Worm (Caenorhabditis elegans): ENCODE results near the gene eef-1B.2.

ce11 chrIV:15020958-15021357 lies 16.2 kb upstream of the eef-1B.2 start:
- no peak for TF ChIP-seq ztf-16 (tag; optimal IDR thresholded peaks at IDR 0.05)
- no peak for TF ChIP-seq nhr-11 (tag; optimal IDR thresholded peaks at IDR 0.05)
- TF ChIP-seq pha-4 (tag; optimal IDR thresholded peaks at IDR 0.05), result no peak
- no peak for TF ChIP-seq ceh-19 (GFP tag; optimal IDR thresholded peaks at IDR 0.05)
- no peak for TF ChIP-seq ceh-45 (GFP tag; IDR thresholded peaks at IDR 0.05)
